Fruit fly (Drosophila melanogaster): ENCODE results near the gene pst.

DNA sequence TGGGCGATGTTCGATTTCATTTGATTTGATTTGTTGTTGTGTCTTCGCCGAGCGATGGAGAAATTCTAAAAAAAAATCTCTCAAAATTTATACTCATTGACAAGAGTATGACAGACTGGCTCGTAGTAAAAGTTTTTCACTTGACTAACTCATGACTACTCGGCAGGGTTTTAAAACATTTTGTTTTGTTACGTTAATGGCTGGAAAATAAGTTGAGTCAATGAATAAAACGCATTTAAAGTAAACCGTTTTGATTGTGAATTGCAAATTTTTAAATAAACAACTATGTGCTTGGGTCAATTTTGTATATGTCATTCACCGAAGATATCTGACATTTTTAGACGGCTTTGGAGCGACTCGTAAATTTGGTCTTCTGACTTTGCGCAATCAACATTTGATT, 44.0 kb upstream of the pst start, which contains the start of gene CG8560:
- TF ChIP-seq Sin3A (optimal IDR thresholded peaks at IDR 0.05): no peak
- no peak for TF ChIP-seq h (optimal IDR thresholded peaks at IDR 0.05)

All from Kc167 (cell line).